Worm (Caenorhabditis elegans): ENCODE measurements around the gene lgc-49.

DNA sequence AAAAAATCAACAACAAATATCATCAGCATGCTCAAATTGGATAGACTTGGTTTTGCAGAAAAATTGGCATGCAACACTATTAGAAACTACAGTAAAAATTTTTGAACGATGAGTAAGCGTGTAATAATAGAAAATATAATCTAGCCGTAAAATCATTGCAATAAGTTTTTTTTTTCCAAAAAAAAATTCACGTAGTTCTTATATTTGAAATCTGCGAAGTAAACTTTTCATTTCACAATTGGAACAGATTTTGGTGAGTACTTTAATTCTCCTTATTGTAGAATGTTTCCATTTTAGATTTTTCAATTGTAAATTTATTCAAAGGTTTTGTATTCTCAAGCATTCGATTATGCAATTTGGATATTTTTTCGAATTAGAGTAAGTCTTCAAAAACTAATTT is 9.2 kb downstream of the lgc-49 start, which contains the start of gene K10D6.3:
- TF ChIP-seq unc-62 (GFP tag; optimal IDR thresholded peaks at IDR 0.05) (no peak), elt-3 (tag; optimal IDR thresholded peaks at IDR 0.05) (no peak), ceh-82 (tag; optimal IDR thresholded peaks at IDR 0.05) (no peak), tbx-2 (tag; optimal IDR thresholded peaks at IDR 0.05) (no peak), hlh-17 (GFP tag; optimal IDR thresholded peaks at IDR 0.05; ENCODE audit: borderline replicate concordance) (no peak), fkh-8 (tag; optimal IDR thresholded peaks at IDR 0.05) (no peak), unc-130 (tag; optimal IDR thresholded peaks at IDR 0.05) (no peak), skn-1 (tag; optimal IDR thresholded peaks at IDR 0.05) (no peak), elt-2 (tag; optimal IDR thresholded peaks at IDR 0.05) (no peak), hlh-4 (tag; optimal IDR thresholded peaks at IDR 0.05) (no peak), pqm-1 (tag; optimal IDR thresholded peaks at IDR 0.05) (no peak)

Measured in whole organism, L1 larva.